Worm (Caenorhabditis elegans) whole organism, late embryonic: ENCODE data around the gene lite-1.

ENCODE experiments used
- ets-4 ChIP-seq: sonication (generic microtip); optimal IDR thresholded peaks from 2 replicates; lab custom pipeline; 2016; ENCODE audit warnings: missing genetic modification characterization, missing compliant biosample characterization
- odd-2 ChIP-seq: sonication (generic microtip); optimal IDR thresholded peaks from 2 replicates; lab custom pipeline; 2017; ENCODE audit warnings: antibody characterized with exemption, mild to moderate bottlenecking, missing genetic modification characterization, missing compliant biosample characterization

- TF ChIP-seq odd-2 (tag; lab: Kevin White, UChicago) = no peak
- TF ChIP-seq ets-4 (tag; lab: Kevin White, UChicago) = no peak
Observed at ce11 chrX:6256430-6256829, 25.9 kb upstream of the lite-1 start.
